Worm (Caenorhabditis elegans): ENCODE data around the gene ZK455.5.

Gene ZK455.5

ce11 chrX:11368417-11368816 lies 41.7 kb upstream of the ZK455.5 start, which contains the start of gene ttyh-1:
Gene ttyh-1 (plus strand): TSS chrX:11368717.
- no peak for TF ChIP-seq hpl-2 (GFP tag; optimal IDR thresholded peaks at IDR 0.05)
- no peak for TF ChIP-seq ztf-11 (tag; optimal IDR thresholded peaks at IDR 0.05)
- TF ChIP-seq pag-3 (tag; optimal IDR thresholded peaks at IDR 0.05; ENCODE audit: borderline replicate concordance, insufficient read depth), result no peak
- no peak for TF ChIP-seq irx-1 (tag; optimal IDR thresholded peaks at IDR 0.05)
- no peak for TF ChIP-seq dsc-1 (tag; optimal IDR thresholded peaks at IDR 0.05)

- TF ChIP-seq fkh-8 (tag; optimal IDR thresholded peaks at IDR 0.05), result peak; percentile 4
- TF ChIP-seq sup-37 (GFP tag; optimal IDR thresholded peaks at IDR 0.05), result no peak
- peak; percentile 52 for TF ChIP-seq dsc-1 (tag; optimal IDR thresholded peaks at IDR 0.05)
- peak; percentile 42 for TF ChIP-seq lin-14 (GFP tag; optimal IDR thresholded peaks at IDR 0.05)
Observed at ce11 chrX:11367640-11368039, 40.9 kb upstream of the ZK455.5 start.

- TF ChIP-seq efl-1 (optimal IDR thresholded peaks at IDR 0.05) (no peak), efl-1 (GFP tag; optimal IDR thresholded peaks at IDR 0.05 in 1 of 2) (peak in 1 of 2 experiments; percentile 58), lin-15B (tag; optimal IDR thresholded peaks at IDR 0.05) (no peak), elt-2 (tag; optimal IDR thresholded peaks at IDR 0.05) (no peak)
Observed at ce11 chrX:11367087-11367486, 40.4 kb upstream of the ZK455.5 start.

ce11 chrX:11365995-11366394 lies 39.3 kb upstream of the ZK455.5 start:
- TF ChIP-seq mab-9 (GFP tag; IDR thresholded peaks at IDR 0.05), result no peak
- TF ChIP-seq pax-3 (tag; optimal IDR thresholded peaks at IDR 0.05), result no peak
- no peak for TF ChIP-seq blmp-1 (tag; optimal IDR thresholded peaks at IDR 0.05)
- no peak for TF ChIP-seq ceh-88 (GFP tag; IDR thresholded peaks at IDR 0.05)
- no peak for TF ChIP-seq unc-30 (tag; optimal IDR thresholded peaks at IDR 0.05)
- no peak for TF ChIP-seq lsy-2 (tag; optimal IDR thresholded peaks at IDR 0.05)
- TF ChIP-seq xbp-1 (tag; optimal IDR thresholded peaks at IDR 0.05), result no peak
- TF ChIP-seq nhr-12 (tag; optimal IDR thresholded peaks at IDR 0.05), result no peak
- TF ChIP-seq pag-3 (tag; optimal IDR thresholded peaks at IDR 0.05; ENCODE audit: borderline replicate concordance, insufficient read depth), result no peak
- no peak for TF ChIP-seq nhr-77 (tag; optimal IDR thresholded peaks at IDR 0.05)
- TF ChIP-seq nhr-90 (tag; optimal IDR thresholded peaks at IDR 0.05; ENCODE audit: poor library complexity), result no peak
- no peak for TF ChIP-seq nhr-84 (tag; optimal IDR thresholded peaks at IDR 0.05)
- TF ChIP-seq skn-1 (tag; optimal IDR thresholded peaks at IDR 0.05), result no peak
- no peak for TF ChIP-seq Y116A8C.19 (tag; optimal IDR thresholded peaks at IDR 0.05; ENCODE audit: borderline replicate concordance)
- TF ChIP-seq nhr-85 (tag), result no peak

- TF ChIP-seq blmp-1 (tag; optimal IDR thresholded peaks at IDR 0.05), result no peak
- TF ChIP-seq lin-14 (GFP tag; optimal IDR thresholded peaks at IDR 0.05), result peak; percentile 43
- TF ChIP-seq efl-1 (optimal IDR thresholded peaks at IDR 0.05), result no peak
- peak in 1 of 2 experiments; percentile 34 for TF ChIP-seq efl-1 (GFP tag; optimal IDR thresholded peaks at IDR 0.05 in 1 of 2)
Observed at ce11 chrX:11364914-11365313, 38.2 kb upstream of the ZK455.5 start.

- TF ChIP-seq unc-130 (tag; optimal IDR thresholded peaks at IDR 0.05) (no peak), efl-1 (optimal IDR thresholded peaks at IDR 0.05) (no peak), efl-1 (GFP tag; optimal IDR thresholded peaks at IDR 0.05 in 1 of 2) (no peak), nhr-19 (GFP tag; conservative IDR thresholded peaks at IDR 0.05) (no peak), nhr-71 (tag; optimal IDR thresholded peaks at IDR 0.05) (no peak), hlh-4 (tag; optimal IDR thresholded peaks at IDR 0.05) (no peak), ces-1 (GFP tag; optimal IDR thresholded peaks at IDR 0.05) (no peak), mef-2 (tag; optimal IDR thresholded peaks at IDR 0.05) (no peak), tlp-1 (tag; optimal IDR thresholded peaks at IDR 0.05) (no peak), pqm-1 (tag; optimal IDR thresholded peaks at IDR 0.05) (no peak), nhr-20 (tag; optimal IDR thresholded peaks at IDR 0.05) (no peak), fos-1 (tag; optimal IDR thresholded peaks at IDR 0.05) (no peak), efl-3 (GFP tag; optimal IDR thresholded peaks at IDR 0.05) (no peak), pax-3 (tag; optimal IDR thresholded peaks at IDR 0.05) (no peak), nhr-76 (tag; optimal IDR thresholded peaks at IDR 0.05) (no peak), rnt-1 (tag; optimal IDR thresholded peaks at IDR 0.05) (no peak), mep-1 (tag; optimal IDR thresholded peaks at IDR 0.05) (no peak), hpl-2 (GFP tag; optimal IDR thresholded peaks at IDR 0.05) (no peak)
Observed at ce11 chrX:11357516-11357915, 30.8 kb upstream of the ZK455.5 start, which contains the start of gene pgp-4. Gene pgp-4 (plus strand): TSS chrX:11357816.

Measured in whole organism, L1 larva.